Worm (Caenorhabditis elegans) whole organism, mixed stage, embryonic: ENCODE measurements around the gene spas-1.

ENCODE experiments used
- M03D4.4 ChIP-seq: sonication (generic microtip); optimal IDR thresholded peaks from 2 replicates; lab custom pipeline; 2017; ENCODE audit warnings: mild to moderate bottlenecking, missing genetic modification characterization, missing compliant biosample characterization
- bed-3 ChIP-seq: fragments of 200-800 bp; sonication (Bioruptor generic); optimal IDR thresholded peaks from 3 replicates; lab custom pipeline; 2018; ENCODE audit warnings: mild to moderate bottlenecking, missing genetic modification characterization, moderate library complexity, missing compliant biosample characterization
- blmp-1 ChIP-seq: fragments of 150-350 bp; optimal IDR thresholded peaks from 2 replicates; lab custom pipeline; 2014; ENCODE audit warnings: missing biosample characterization, missing genetic modification characterization
- ceh-39 ChIP-seq: fragments of 150-350 bp; optimal IDR thresholded peaks from 2 replicates; lab custom pipeline; 2014; ENCODE audit warnings: missing biosample characterization, missing genetic modification characterization
- ceh-43 ChIP-seq: fragments of 200-800 bp; sonication (Bioruptor generic); optimal IDR thresholded peaks from 2 replicates; lab custom pipeline; 2018; ENCODE audit warnings: mild to moderate bottlenecking, missing genetic modification characterization, moderate library complexity, missing compliant biosample characterization
- ceh-83 ChIP-seq: fragments of 200-800 bp; sonication (Bioruptor generic); optimal IDR thresholded peaks from 2 replicates; lab custom pipeline; 2018; ENCODE audit warnings: mild to moderate bottlenecking, missing genetic modification characterization, missing compliant biosample characterization
- ces-1 ChIP-seq: fragments of 150-350 bp; optimal IDR thresholded peaks from 2 replicates; lab custom pipeline; 2014; ENCODE audit warnings: missing biosample characterization, missing genetic modification reagents, missing genetic modification characterization
- cnd-1 ChIP-seq: fragments of 200-800 bp; sonication (Bioruptor generic); optimal IDR thresholded peaks from 2 replicates; lab custom pipeline; 2018; ENCODE audit warnings: mild to moderate bottlenecking, missing genetic modification characterization, missing compliant biosample characterization
- elt-3 ChIP-seq: fragments of 150-350 bp; optimal IDR thresholded peaks from 2 replicates; lab custom pipeline; 2014; ENCODE audit warnings: missing biosample characterization, missing genetic modification characterization
- flh-1 ChIP-seq: fragments of 200-800 bp; sonication (Bioruptor generic); optimal IDR thresholded peaks from 2 replicates; lab custom pipeline; 2018; ENCODE audit warnings: mild to moderate bottlenecking, missing genetic modification characterization, moderate library complexity, missing compliant biosample characterization
- lin-32 ChIP-seq: fragments of 200-800 bp; sonication (Bioruptor generic); optimal IDR thresholded peaks from 2 replicates; lab custom pipeline; 2018; ENCODE audit warnings: mild to moderate bottlenecking, missing genetic modification characterization, missing compliant biosample characterization
- nhr-2 ChIP-seq: fragments of 150-350 bp; optimal IDR thresholded peaks from 2 replicates; lab custom pipeline; 2014; ENCODE audit warnings: missing biosample characterization, missing genetic modification characterization
- nhr-237 ChIP-seq: fragments of 150-350 bp; optimal IDR thresholded peaks from 2 replicates; lab custom pipeline; 2014; ENCODE audit warnings: missing biosample characterization, missing genetic modification characterization
- nhr-28 ChIP-seq: fragments of 150-350 bp; optimal IDR thresholded peaks from 2 replicates; lab custom pipeline; 2014; ENCODE audit warnings: missing biosample characterization, missing genetic modification characterization
- nhr-76 ChIP-seq: sonication (generic microtip); optimal IDR thresholded peaks from 2 replicates; lab custom pipeline; 2017; ENCODE audit warnings: missing biosample characterization, missing genetic modification characterization
- pha-4 ChIP-seq: fragments of 150-350 bp; optimal IDR thresholded peaks from 2 replicates; lab custom pipeline; 2018; ENCODE audit warnings: missing biosample characterization, missing genetic modification reagents, missing genetic modification characterization
- sem-2 ChIP-seq: fragments of 200-800 bp; sonication (Bioruptor generic); optimal IDR thresholded peaks from 2 replicates; lab custom pipeline; 2018; ENCODE audit warnings: mild to moderate bottlenecking, missing genetic modification characterization, missing compliant biosample characterization
- snpc-4 ChIP-seq: fragments of 150-350 bp; optimal IDR thresholded peaks from 2 replicates; lab custom pipeline; 2014; ENCODE audit warnings: missing biosample characterization, missing genetic modification characterization
- sptf-1 ChIP-seq: sonication (generic microtip); optimal IDR thresholded peaks from 2 replicates; lab custom pipeline; 2017; ENCODE audit warnings: mild to moderate bottlenecking, missing genetic modification characterization, moderate library complexity, missing compliant biosample characterization
- tbx-8 ChIP-seq: fragments of 200-800 bp; sonication (Bioruptor generic); optimal IDR thresholded peaks from 2 replicates; lab custom pipeline; 2018; ENCODE audit warnings: mild to moderate bottlenecking, missing genetic modification characterization, moderate library complexity, missing compliant biosample characterization
- unc-120 ChIP-seq: sonication (generic microtip); optimal IDR thresholded peaks from 2 replicates; lab custom pipeline; 2017; ENCODE audit warnings: missing genetic modification characterization, missing compliant biosample characterization; ENCODE audit not compliant: poor library complexity, severe bottlenecking
- unc-39 ChIP-seq: fragments of 150-350 bp; optimal IDR thresholded peaks from 2 replicates; lab custom pipeline; 2014; ENCODE audit warnings: missing biosample characterization, missing genetic modification characterization
- unc-62 ChIP-seq: fragments of 150-350 bp; optimal IDR thresholded peaks from 2 replicates; lab custom pipeline; 2014; ENCODE audit warnings: missing biosample characterization, missing genetic modification reagents, missing genetic modification characterization
- zip-8 ChIP-seq: fragments of 150-350 bp; optimal IDR thresholded peaks from 2 replicates; lab custom pipeline; 2014; ENCODE audit warnings: missing biosample characterization, missing genetic modification characterization
- ztf-11 ChIP-seq: fragments of 150-350 bp; optimal IDR thresholded peaks from 2 replicates; lab custom pipeline; 2014; ENCODE audit warnings: missing biosample characterization, missing genetic modification characterization

The spas-1 gene

ce11 chrV:9224377-9224776 is 48.8 kb downstream of the spas-1 start:
- TF ChIP-seq unc-39 (tag; lab: Kevin White, UChicago) (no peak), ceh-39 (tag; lab: Kevin White, UChicago) (no peak), ces-1 (GFP tag; lab: Kevin White, UChicago) (no peak), flh-1 (GFP tag; lab: Kevin White, UChicago) (no peak), nhr-237 (tag; lab: Kevin White, UChicago) (no peak), M03D4.4 (tag; lab: Kevin White, UChicago) (no peak), elt-3 (tag; lab: Kevin White, UChicago) (no peak), lin-32 (GFP tag; lab: Kevin White, UChicago) (no peak), ztf-11 (tag; lab: Kevin White, UChicago) (no peak), blmp-1 (no peak), bed-3 (GFP tag; lab: Kevin White, UChicago) (no peak), snpc-4 (tag; lab: Kevin White, UChicago) (no peak), nhr-28 (tag; lab: Kevin White, UChicago) (no peak), sem-2 (GFP tag; lab: Kevin White, UChicago) (no peak), ceh-83 (GFP tag; lab: Kevin White, UChicago) (no peak), tbx-8 (GFP tag; lab: Kevin White, UChicago) (no peak), nhr-76 (tag; lab: Kevin White, UChicago) (no peak), cnd-1 (tag; lab: Kevin White, UChicago) (no peak)
- TF ChIP-seq, all 35 proteins: peak for 0

DNA sequence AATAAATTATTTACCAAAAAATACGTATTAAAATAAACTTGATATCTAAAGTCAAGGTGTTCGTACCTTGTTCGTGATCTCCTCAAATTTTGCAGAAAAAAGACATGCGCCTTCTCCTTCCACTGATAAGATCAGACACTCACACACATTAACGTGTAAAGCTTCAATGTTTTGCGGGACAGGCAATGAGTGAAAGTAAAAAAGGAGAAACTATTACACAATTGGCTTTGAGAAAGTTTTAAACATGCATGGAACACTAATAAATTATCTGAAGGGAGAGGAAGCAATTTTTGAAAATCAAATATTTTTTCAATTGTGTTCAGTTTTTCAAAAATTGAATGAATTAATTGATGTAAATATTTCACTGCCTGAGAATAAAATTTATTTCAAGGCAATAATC is 49.4 kb downstream of the spas-1 start:
- TF ChIP-seq nhr-237 (tag; lab: Kevin White, UChicago) = no peak
- no peak for TF ChIP-seq cnd-1 (tag; lab: Kevin White, UChicago)
- no peak for TF ChIP-seq sptf-1 (tag; lab: Kevin White, UChicago)
- TF ChIP-seq zip-8 = no peak
- no peak for TF ChIP-seq nhr-76 (tag; lab: Kevin White, UChicago)
- no peak for TF ChIP-seq nhr-2 (tag; lab: Kevin White, UChicago)
- TF ChIP-seq pha-4 (tag; lab: Kevin White, UChicago) = no peak
- TF ChIP-seq unc-62 = no peak
- TF ChIP-seq ceh-43 = no peak
- TF ChIP-seq unc-120 = no peak
- no peak for TF ChIP-seq lin-32 (GFP tag; lab: Kevin White, UChicago)
- TF ChIP-seq M03D4.4 (tag; lab: Kevin White, UChicago) = no peak
- TF ChIP-seq, all 35 proteins: peak for 0

DNA sequence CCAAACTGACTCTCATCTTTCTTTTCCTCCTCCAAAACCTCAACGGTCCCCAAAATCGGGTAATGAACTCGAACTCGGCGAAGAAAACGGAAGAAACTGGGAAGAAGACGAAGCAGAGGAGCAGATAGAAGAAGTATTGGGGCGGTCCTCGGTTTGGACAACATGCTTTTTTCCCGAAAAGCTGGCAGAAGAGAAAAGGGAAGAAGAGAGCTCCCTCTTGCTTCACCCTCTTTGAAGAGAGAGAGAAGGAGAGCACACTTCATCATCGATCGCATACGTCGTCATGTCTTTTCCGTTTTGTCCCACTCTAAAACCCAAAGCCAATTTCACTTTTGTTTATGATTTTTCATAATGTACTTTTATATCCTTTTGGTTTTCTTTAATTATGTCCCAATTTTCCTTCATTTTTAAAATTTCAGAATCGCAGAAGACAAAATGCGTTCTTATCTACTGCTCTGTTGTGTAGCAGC is 50.1 kb downstream of the spas-1 start, which contains the start of gene F07C3.2:
TSS of gene F07C3.2 (plus strand) at position 420 of the 470 bp plus-strand sequence.
- TF ChIP-seq nhr-2 (tag; lab: Kevin White, UChicago) (no peak), ces-1 (GFP tag; lab: Kevin White, UChicago) (peak; percentile 51)
